Worm (Caenorhabditis elegans) whole organism, mixed stage, embryonic: ENCODE results near the gene col-74.

ENCODE experiments used
- blmp-1 ChIP-seq: fragments of 150-350 bp; optimal IDR thresholded peaks from 2 replicates; lab custom pipeline; 2014; ENCODE audit warnings: missing biosample characterization, missing genetic modification characterization
- elt-1 ChIP-seq: sonication (generic microtip); optimal IDR thresholded peaks from 2 replicates; lab custom pipeline; 2017; ENCODE audit warnings: missing genetic modification characterization, mild to moderate bottlenecking, missing compliant biosample characterization, antibody characterized with exemption, moderate library complexity, borderline replicate concordance; ENCODE audit not compliant: insufficient read depth
- elt-3 ChIP-seq: fragments of 150-350 bp; optimal IDR thresholded peaks from 2 replicates; lab custom pipeline; 2014; ENCODE audit warnings: missing biosample characterization, missing genetic modification characterization
- lin-13 ChIP-seq: fragments of 150-350 bp; optimal IDR thresholded peaks from 2 replicates; lab custom pipeline; 2014; ENCODE audit warnings: missing biosample characterization, missing genetic modification characterization
- nhr-12 ChIP-seq: fragments of 150-350 bp; optimal IDR thresholded peaks from 2 replicates; lab custom pipeline; 2014; ENCODE audit warnings: missing biosample characterization, missing genetic modification characterization
- nhr-237 ChIP-seq: fragments of 150-350 bp; optimal IDR thresholded peaks from 2 replicates; lab custom pipeline; 2014; ENCODE audit warnings: missing biosample characterization, missing genetic modification characterization
- snpc-4 ChIP-seq: fragments of 150-350 bp; optimal IDR thresholded peaks from 2 replicates; lab custom pipeline; 2014; ENCODE audit warnings: missing biosample characterization, missing genetic modification characterization
- unc-39 ChIP-seq: fragments of 150-350 bp; optimal IDR thresholded peaks from 2 replicates; lab custom pipeline; 2014; ENCODE audit warnings: missing biosample characterization, missing genetic modification characterization

- no peak for TF ChIP-seq blmp-1
- TF ChIP-seq unc-39 (tag; lab: Kevin White, UChicago), result no peak
- no peak for TF ChIP-seq nhr-12 (tag; lab: Kevin White, UChicago)
- TF ChIP-seq nhr-237, result no peak
- TF ChIP-seq lin-13, result no peak
- no peak for TF ChIP-seq elt-1
- no peak for TF ChIP-seq elt-3 (tag; lab: Kevin White, UChicago)
- no peak for TF ChIP-seq snpc-4 (tag; lab: Kevin White, UChicago)
Measured at ce11 chrII:5854122-5854521, 23.9 kb downstream of the col-74 start, which contains the start of gene H41C03.1.
